Worm (Caenorhabditis elegans) whole organism, L1 larva: ENCODE measurements around the gene ZK1127.13.

Source experiments
- lin-15B ChIP-seq: fragments of 150-350 bp; sonication (generic microtip); optimal IDR thresholded peaks from 3 replicates; lab custom pipeline; 2014; ENCODE audit warnings: missing biosample characterization, missing genetic modification characterization
- lir-3 ChIP-seq: sonication (generic microtip); optimal IDR thresholded peaks from 2 replicates; lab custom pipeline; 2016; ENCODE audit warnings: mild to moderate bottlenecking, missing genetic modification characterization, moderate library complexity, missing compliant biosample characterization; ENCODE audit not compliant: poor library complexity
- ztf-11 ChIP-seq, 2 experiments: sonication (generic microtip); optimal IDR thresholded peaks; 2 replicates each; lab custom pipeline; 2016 to 2017; ENCODE audit warnings: missing genetic modification characterization in 2 of 2, missing biosample characterization in 1 of 2, missing compliant biosample characterization in 1 of 2

DNA sequence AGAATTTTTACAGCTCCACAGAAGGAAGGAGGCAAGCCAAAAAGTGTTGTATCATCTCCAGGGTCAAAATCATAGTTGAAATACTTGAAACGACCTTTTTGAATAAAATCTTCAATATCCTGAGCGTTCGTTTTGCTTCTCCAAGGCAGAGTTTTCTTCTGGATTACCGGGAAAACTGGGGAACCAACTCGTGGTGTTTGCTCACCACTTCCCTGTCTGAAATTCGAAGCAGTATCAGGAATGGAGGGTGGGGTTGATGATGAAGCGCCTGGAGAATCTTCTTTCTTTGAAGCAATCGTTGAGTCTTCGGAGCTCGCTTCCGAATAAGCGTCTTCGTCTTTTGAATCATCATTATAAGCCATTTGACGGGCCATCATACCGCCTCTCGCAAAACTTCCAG is 50.0 kb downstream of the ZK1127.13 start:
- TF ChIP-seq ztf-11 (tag; optimal IDR thresholded peaks at IDR 0.05; lab: Kevin White, UChicago), result no peak
- TF ChIP-seq lin-15B (tag; lab: Kevin White, UChicago), result no peak
- no peak for TF ChIP-seq lir-3 (tag; lab: Kevin White, UChicago)
